Worm (Caenorhabditis elegans) whole organism, L1 larva: ENCODE data around the gene F48E8.4.

Experiments used
- C04F5.9 ChIP-seq: sonication (generic microtip); optimal IDR thresholded peaks from 2 replicates; lab custom pipeline; 2016; ENCODE audit warnings: missing genetic modification characterization, missing compliant biosample characterization
- F16B12.6 ChIP-seq: fragments of 150-350 bp; optimal IDR thresholded peaks from 2 replicates; lab custom pipeline; 2014; ENCODE audit warnings: missing biosample characterization, missing genetic modification characterization
- Y116A8C.19 ChIP-seq: sonication (generic microtip); optimal IDR thresholded peaks from 2 replicates; lab custom pipeline; 2016; ENCODE audit warnings: missing compliant biosample characterization, missing genetic modification characterization, borderline replicate concordance
- aly-2 ChIP-seq: fragments of 150-350 bp; optimal IDR thresholded peaks from 2 replicates; lab custom pipeline; 2014; ENCODE audit warnings: missing biosample characterization, missing genetic modification characterization
- ama-1 ChIP-seq: fragments of 150-350 bp; optimal IDR thresholded peaks from 2 replicates; lab custom pipeline; 2014
- ceh-8 ChIP-seq: fragments of 200-800 bp; sonication (Bioruptor generic); optimal IDR thresholded peaks from 2 replicates; lab custom pipeline; 2018; ENCODE audit warnings: mild to moderate bottlenecking, missing genetic modification characterization, moderate library complexity, missing compliant biosample characterization
- efl-1 ChIP-seq, 4 experiments: fragments of 150-350 bp; optimal IDR thresholded peaks in 3 of 4; peaks in 1 of 4; 1 replicate in 1 of 4; 2 replicates in 3 of 4; lab custom pipeline; 2014; ENCODE audit warnings: missing biosample characterization in 2 of 4, missing genetic modification characterization in 2 of 4, missing genetic modification reagents in 2 of 4
- egl-27 ChIP-seq, 2 experiments: fragments of 150-350 bp in 1 of 2; sonication (generic microtip); optimal IDR thresholded peaks; 3 replicates each; lab custom pipeline; 2017 to 2018; ENCODE audit warnings: missing biosample characterization in 2 of 2, missing genetic modification characterization in 2 of 2, missing genetic modification reagents in 2 of 2
- elt-2 ChIP-seq: sonication (generic microtip); optimal IDR thresholded peaks from 2 replicates; lab custom pipeline; 2016; ENCODE audit warnings: missing genetic modification characterization, mild to moderate bottlenecking, inconsistent platforms, missing compliant biosample characterization, missing genetic modification reagents
- fkh-8 ChIP-seq: sonication (generic microtip); optimal IDR thresholded peaks from 2 replicates; lab custom pipeline; 2016; ENCODE audit warnings: mild to moderate bottlenecking, missing genetic modification characterization, missing compliant biosample characterization
- grh-1 ChIP-seq: fragments of 200-800 bp; sonication (Bioruptor generic); IDR thresholded peaks from 2 replicates; pipeline ENCODE4 v1.3.6; 2022; ENCODE audit warnings: missing genetic modification reagents, missing genetic modification characterization, missing compliant biosample characterization
- irx-1 ChIP-seq: sonication (generic microtip); optimal IDR thresholded peaks from 2 replicates; lab custom pipeline; 2016; ENCODE audit warnings: missing genetic modification characterization, missing compliant biosample characterization
- lin-13 ChIP-seq: fragments of 150-350 bp; optimal IDR thresholded peaks from 2 replicates; lab custom pipeline; 2014; ENCODE audit warnings: missing biosample characterization, missing genetic modification reagents, missing genetic modification characterization
- lin-35 ChIP-seq, 2 experiments: fragments of 150-350 bp; optimal IDR thresholded peaks; 2 replicates each; lab custom pipeline; 2014; ENCODE audit warnings: missing biosample characterization in 2 of 2, missing genetic modification characterization in 2 of 2, missing genetic modification reagents in 2 of 2
- lsy-2 ChIP-seq, 2 experiments: fragments of 150-350 bp; optimal IDR thresholded peaks; 2 replicates each; lab custom pipeline; 2014; ENCODE audit warnings: missing biosample characterization in 2 of 2, missing genetic modification characterization in 2 of 2
- nhr-19 ChIP-seq: fragments of 200-800 bp; sonication (Bioruptor generic); conservative IDR thresholded peaks from 2 replicates; pipeline ENCODE4 v1.3.6; 2022; ENCODE audit warnings: missing genetic modification characterization, missing compliant biosample characterization
- nhr-20 ChIP-seq: sonication (generic microtip); optimal IDR thresholded peaks from 2 replicates; lab custom pipeline; 2016; ENCODE audit warnings: mild to moderate bottlenecking, missing genetic modification characterization, missing compliant biosample characterization
- nhr-47 ChIP-seq: sonication (generic microtip); optimal IDR thresholded peaks from 2 replicates; lab custom pipeline; 2016; ENCODE audit warnings: mild to moderate bottlenecking, missing genetic modification characterization, moderate library complexity, missing compliant biosample characterization
- nhr-71 ChIP-seq: sonication (generic microtip); optimal IDR thresholded peaks from 2 replicates; lab custom pipeline; 2016; ENCODE audit warnings: mild to moderate bottlenecking, missing genetic modification characterization, moderate library complexity, missing compliant biosample characterization
- nhr-77 ChIP-seq: fragments of 150-350 bp; optimal IDR thresholded peaks from 2 replicates; lab custom pipeline; 2014; ENCODE audit warnings: missing biosample characterization, missing genetic modification characterization
- nhr-85 ChIP-seq: sonication (generic microtip); peaks from one replicate; lab custom pipeline; 2016; ENCODE audit warnings: missing genetic modification characterization, inconsistent platforms, missing compliant biosample characterization
- nhr-90 ChIP-seq: sonication (generic microtip); optimal IDR thresholded peaks from 2 replicates; lab custom pipeline; 2016; ENCODE audit warnings: mild to moderate bottlenecking, missing genetic modification characterization, missing compliant biosample characterization; ENCODE audit not compliant: poor library complexity
- pax-3 ChIP-seq: fragments of 200-800 bp; sonication (Bioruptor generic); optimal IDR thresholded peaks from 2 replicates; lab custom pipeline; 2018; ENCODE audit warnings: mild to moderate bottlenecking, missing genetic modification characterization, moderate library complexity, missing compliant biosample characterization
- snu-23 ChIP-seq: sonication (generic microtip); optimal IDR thresholded peaks from 2 replicates; lab custom pipeline; 2016; ENCODE audit warnings: missing genetic modification characterization, missing compliant biosample characterization
- sox-4 ChIP-seq: sonication (generic microtip); optimal IDR thresholded peaks from 2 replicates; lab custom pipeline; 2016; ENCODE audit warnings: missing genetic modification characterization, missing compliant biosample characterization
- sptf-1 ChIP-seq: fragments of 150-350 bp; optimal IDR thresholded peaks from 2 replicates; lab custom pipeline; 2014; ENCODE audit warnings: missing biosample characterization, missing genetic modification characterization
- swsn-7 ChIP-seq: sonication (generic microtip); optimal IDR thresholded peaks from 2 replicates; lab custom pipeline; 2016; ENCODE audit warnings: missing genetic modification characterization, missing compliant biosample characterization
- tbx-2 ChIP-seq: sonication (generic microtip); optimal IDR thresholded peaks from 2 replicates; lab custom pipeline; 2016; ENCODE audit warnings: missing genetic modification characterization, missing compliant biosample characterization
- unc-30 ChIP-seq: sonication (generic microtip); optimal IDR thresholded peaks from 2 replicates; lab custom pipeline; 2017; ENCODE audit warnings: missing biosample characterization, missing genetic modification characterization
- unc-86 ChIP-seq: sonication (generic microtip); optimal IDR thresholded peaks from 2 replicates; lab custom pipeline; 2016; ENCODE audit warnings: missing genetic modification characterization, missing compliant biosample characterization
- ztf-4 ChIP-seq: fragments of 150-350 bp; optimal IDR thresholded peaks from 2 replicates; lab custom pipeline; 2014; ENCODE audit warnings: missing biosample characterization, missing genetic modification characterization

F48E8.4 gene

ce11 chrIII:5506023-5506597 lies 52.7 kb downstream of the F48E8.4 start:
- no peak for TF ChIP-seq aly-2 (tag; lab: Kevin White, UChicago)
- no peak for TF ChIP-seq sptf-1 (tag; lab: Kevin White, UChicago)
- TF ChIP-seq fkh-8 (tag; lab: Kevin White, UChicago), result peak; percentile 40
- TF ChIP-seq nhr-77 (tag; lab: Kevin White, UChicago), result no peak
- peak in 1 of 2 experiments; percentile 21 for TF ChIP-seq lin-35 (GFP tag; optimal IDR thresholded peaks at IDR 0.05; lab: Kevin White, UChicago)
- TF ChIP-seq egl-27 (tag; optimal IDR thresholded peaks at IDR 0.05; lab: Kevin White, UChicago), result no peak
- peak; percentile 82 for TF ChIP-seq nhr-85
- TF ChIP-seq nhr-90 (tag; lab: Kevin White, UChicago), result peak; percentile 54
- no peak for TF ChIP-seq irx-1 (tag; lab: Kevin White, UChicago)
- TF ChIP-seq unc-86, result no peak
- TF ChIP-seq tbx-2 (tag; lab: Kevin White, UChicago), result no peak
- TF ChIP-seq ama-1 (lab: Kevin White, UChicago), result peak; percentile 97
- peak; percentile 51 for TF ChIP-seq nhr-71 (tag; lab: Kevin White, UChicago)
- peak; percentile 55 for TF ChIP-seq nhr-47 (tag; lab: Kevin White, UChicago)
- TF ChIP-seq swsn-7, result peak; percentile 14
- peak; percentile 33 for TF ChIP-seq nhr-19
- peak; percentile 9 for TF ChIP-seq sox-4 (tag; lab: Kevin White, UChicago)
- peak; percentile 26 for TF ChIP-seq nhr-20 (tag; lab: Kevin White, UChicago)
- no peak for TF ChIP-seq Y116A8C.19 (tag; lab: Kevin White, UChicago)
- TF ChIP-seq ztf-4, result peak; percentile 33
- TF ChIP-seq pax-3, result no peak
- peak; percentile 61 for TF ChIP-seq elt-2 (tag; lab: Kevin White, UChicago)
- TF ChIP-seq efl-1 (optimal IDR thresholded peaks at IDR 0.05; lab: Kevin White, UChicago), result peak in 1 of 2 experiments; percentile 21
- TF ChIP-seq efl-1 (GFP tag; optimal IDR thresholded peaks at IDR 0.05 in 1 of 2; lab: Kevin White, UChicago), result peak in 1 of 2 experiments; percentile 92
- peak; percentile 52 for TF ChIP-seq snu-23 (GFP tag; lab: Kevin White, UChicago)
- no peak for TF ChIP-seq lin-13 (GFP tag; lab: Kevin White, UChicago)
- TF ChIP-seq unc-30 (tag; lab: Kevin White, UChicago), result no peak
- TF ChIP-seq F16B12.6 (tag; lab: Kevin White, UChicago), result no peak
- peak; percentile 55 for TF ChIP-seq grh-1

- TF ChIP-seq irx-1 (tag; lab: Kevin White, UChicago), result no peak
- TF ChIP-seq efl-1 (optimal IDR thresholded peaks at IDR 0.05; lab: Kevin White, UChicago), result no peak
- peak in 1 of 2 experiments; percentile 92 for TF ChIP-seq efl-1 (GFP tag; optimal IDR thresholded peaks at IDR 0.05 in 1 of 2; lab: Kevin White, UChicago)
- no peak for TF ChIP-seq Y116A8C.19 (tag; lab: Kevin White, UChicago)
- TF ChIP-seq C04F5.9 (tag; lab: Kevin White, UChicago), result no peak
- no peak for TF ChIP-seq nhr-85
- TF ChIP-seq lsy-2 (tag; optimal IDR thresholded peaks at IDR 0.05; lab: Kevin White, UChicago), result no peak
Measured at ce11 chrIII:5506936-5507335, 53.5 kb downstream of the F48E8.4 start.

- TF ChIP-seq efl-1 (optimal IDR thresholded peaks at IDR 0.05; lab: Kevin White, UChicago) (no peak), efl-1 (GFP tag; optimal IDR thresholded peaks at IDR 0.05 in 1 of 2; lab: Kevin White, UChicago) (peak in 1 of 2 experiments; percentile 42), sox-4 (tag; lab: Kevin White, UChicago) (no peak), ceh-8 (GFP tag; lab: Kevin White, UChicago) (no peak)
Measured at ce11 chrIII:5508669-5509068, 55.3 kb downstream of the F48E8.4 start, which contains the start of gene D1044.7. TSS of gene D1044.7 (minus strand) at chrIII:5508769.
